Worm (Caenorhabditis elegans): ENCODE measurements around the gene srxa-15.

srxa-15 gene

ce11 chrV:20641896-20642295, at the start of gene srxa-15:
Gene srxa-15 (plus strand): TSS chrV:20642196.
- TF ChIP-seq Y55F3AM.14 (GFP tag; optimal IDR thresholded peaks at IDR 0.05) (no peak), alr-1 (tag; optimal IDR thresholded peaks at IDR 0.05) (no peak), nhr-23 (tag; optimal IDR thresholded peaks at IDR 0.05) (no peak), ztf-1 (GFP tag; conservative IDR thresholded peaks at IDR 0.05) (no peak), lsy-2 (tag; optimal IDR thresholded peaks at IDR 0.05) (no peak), nhr-6 (tag; optimal IDR thresholded peaks at IDR 0.05) (no peak), ceh-16 (tag; optimal IDR thresholded peaks at IDR 0.05) (no peak), ama-1 (optimal IDR thresholded peaks at IDR 0.05) (no peak), nhr-21 (tag; optimal IDR thresholded peaks at IDR 0.05) (no peak), snpc-4 (tag; optimal IDR thresholded peaks at IDR 0.05) (no peak), unc-55 (GFP tag; optimal IDR thresholded peaks at IDR 0.05) (no peak), elt-3 (tag; optimal IDR thresholded peaks at IDR 0.05) (no peak), mbf-1 (tag; optimal IDR thresholded peaks at IDR 0.05) (no peak), egl-27 (tag; optimal IDR thresholded peaks at IDR 0.05) (no peak), skn-1 (tag; optimal IDR thresholded peaks at IDR 0.05) (no peak)

ce11 chrV:20594746-20595145, 47.2 kb upstream of the srxa-15 start, which contains the start of gene F26F2.10:
Gene F26F2.10 (minus strand): TSS chrV:20594846.
- TF ChIP-seq C34F6.9 (tag; optimal IDR thresholded peaks at IDR 0.05) (no peak), alr-1 (tag; optimal IDR thresholded peaks at IDR 0.05) (no peak), nhr-237 (tag; optimal IDR thresholded peaks at IDR 0.05) (no peak), egl-27 (tag; optimal IDR thresholded peaks at IDR 0.05) (no peak), ama-1 (optimal IDR thresholded peaks at IDR 0.05) (no peak), nhr-21 (tag; optimal IDR thresholded peaks at IDR 0.05) (no peak), ceh-82 (tag; optimal IDR thresholded peaks at IDR 0.05) (no peak), nhr-23 (tag; optimal IDR thresholded peaks at IDR 0.05) (no peak), mdl-1 (tag; optimal IDR thresholded peaks at IDR 0.05) (no peak), peb-1 (tag; optimal IDR thresholded peaks at IDR 0.05) (no peak), aly-2 (tag; optimal IDR thresholded peaks at IDR 0.05) (no peak), mbf-1 (tag; optimal IDR thresholded peaks at IDR 0.05) (no peak), sma-9 (GFP tag; optimal IDR thresholded peaks at IDR 0.05) (no peak), sma-9 (tag; optimal IDR thresholded peaks at IDR 0.05) (no peak), ceh-16 (tag; optimal IDR thresholded peaks at IDR 0.05) (no peak)

- TF ChIP-seq lsy-2 (tag; optimal IDR thresholded peaks at IDR 0.05) (no peak), ztf-11 (tag; optimal IDR thresholded peaks at IDR 0.05) (no peak), ztf-1 (GFP tag; conservative IDR thresholded peaks at IDR 0.05) (no peak), ceh-82 (tag; optimal IDR thresholded peaks at IDR 0.05) (no peak), alr-1 (tag; optimal IDR thresholded peaks at IDR 0.05) (no peak), elt-3 (tag; optimal IDR thresholded peaks at IDR 0.05) (no peak), nhr-21 (tag; optimal IDR thresholded peaks at IDR 0.05) (no peak), mdl-1 (tag; optimal IDR thresholded peaks at IDR 0.05) (no peak), unc-55 (GFP tag; optimal IDR thresholded peaks at IDR 0.05) (no peak), nhr-23 (tag; optimal IDR thresholded peaks at IDR 0.05) (no peak), egl-27 (tag; optimal IDR thresholded peaks at IDR 0.05) (no peak), zag-1 (tag; optimal IDR thresholded peaks at IDR 0.05) (no peak), sma-3 (GFP tag; optimal IDR thresholded peaks at IDR 0.05) (no peak), mab-5 (tag; optimal IDR thresholded peaks at IDR 0.05) (no peak), Y55F3AM.14 (GFP tag; optimal IDR thresholded peaks at IDR 0.05) (no peak), sma-9 (GFP tag; optimal IDR thresholded peaks at IDR 0.05) (no peak), sma-9 (tag; optimal IDR thresholded peaks at IDR 0.05) (no peak), nhr-129 (tag; optimal IDR thresholded peaks at IDR 0.05) (no peak)
Measured at ce11 chrV:20595653-20596052, 46.3 kb upstream of the srxa-15 start, which contains the start of gene F26F2.11. Gene F26F2.11 (minus strand): TSS chrV:20595753.

- TF ChIP-seq nhr-25 (tag; optimal IDR thresholded peaks at IDR 0.05) (no peak), dmd-4 (tag; optimal IDR thresholded peaks at IDR 0.05) (no peak), ztf-11 (tag; optimal IDR thresholded peaks at IDR 0.05) (no peak), snpc-4 (tag; optimal IDR thresholded peaks at IDR 0.05) (no peak), lin-11 (tag; optimal IDR thresholded peaks at IDR 0.05) (no peak), alr-1 (tag; optimal IDR thresholded peaks at IDR 0.05) (no peak), egl-27 (tag; optimal IDR thresholded peaks at IDR 0.05) (no peak), C34F6.9 (tag; optimal IDR thresholded peaks at IDR 0.05) (no peak), elt-1 (tag; optimal IDR thresholded peaks at IDR 0.05) (no peak), ztf-4 (tag; optimal IDR thresholded peaks at IDR 0.05) (no peak), gmeb-1 (tag; optimal IDR thresholded peaks at IDR 0.05) (no peak), nhr-10 (tag; optimal IDR thresholded peaks at IDR 0.05) (no peak), skn-1 (tag; optimal IDR thresholded peaks at IDR 0.05) (no peak), aly-2 (tag; optimal IDR thresholded peaks at IDR 0.05) (no peak), nhr-129 (tag; optimal IDR thresholded peaks at IDR 0.05) (no peak), peb-1 (tag; optimal IDR thresholded peaks at IDR 0.05) (no peak), mdl-1 (tag; optimal IDR thresholded peaks at IDR 0.05) (no peak), sma-9 (GFP tag; optimal IDR thresholded peaks at IDR 0.05) (no peak), sma-9 (tag; optimal IDR thresholded peaks at IDR 0.05) (no peak), mab-5 (tag; optimal IDR thresholded peaks at IDR 0.05) (no peak)
Measured at ce11 chrV:20597076-20597475, 44.9 kb upstream of the srxa-15 start, which contains the start of gene F46B3.1. Gene F46B3.1 (minus strand): TSS chrV:20597176.

Data from whole organism, L2 larva.